Worm (Caenorhabditis elegans) whole organism, L4 larva: ENCODE data around the gene W02A2.8.

ENCODE experiments used
- F49E8.2 ChIP-seq: sonication (generic microtip); optimal IDR thresholded peaks from 2 replicates; lab custom pipeline; 2016; ENCODE audit warnings: missing compliant biosample characterization, mild to moderate bottlenecking, missing genetic modification characterization, borderline replicate concordance
- T20F7.1 ChIP-seq: fragments of 200-800 bp; sonication (Bioruptor generic); optimal IDR thresholded peaks from 2 replicates; lab custom pipeline; 2018; ENCODE audit warnings: mild to moderate bottlenecking, missing genetic modification characterization, missing compliant biosample characterization
- ZK337.2 ChIP-seq: fragments of 200-800 bp; sonication (Bioruptor generic); IDR thresholded peaks from 2 replicates; pipeline ENCODE4 v1.3.6; 2022; ENCODE audit warnings: missing genetic modification reagents, missing genetic modification characterization, missing compliant biosample characterization
- ZK546.5 ChIP-seq, 2 experiments: sonication (generic microtip); optimal IDR thresholded peaks; 2 replicates each; lab custom pipeline; 2017; ENCODE audit warnings: missing biosample characterization in 2 of 2, missing genetic modification characterization in 2 of 2
- aha-1 ChIP-seq: fragments of 150-350 bp; peaks from one replicate; lab custom pipeline; 2014; ENCODE audit warnings: missing biosample characterization, missing genetic modification characterization
- aly-2 ChIP-seq: sonication (generic microtip); optimal IDR thresholded peaks from 2 replicates; lab custom pipeline; 2018; ENCODE audit warnings: missing biosample characterization, missing genetic modification characterization
- ama-1 ChIP-seq: fragments of 150-350 bp; optimal IDR thresholded peaks from 2 replicates; lab custom pipeline; 2014; ENCODE audit warnings: inconsistent platforms, mixed read lengths
- ceh-20 ChIP-seq: fragments of 200-800 bp; sonication (Bioruptor generic); IDR thresholded peaks from 2 replicates; pipeline ENCODE4 v1.3.6; 2022; ENCODE audit warnings: missing genetic modification reagents, missing genetic modification characterization, missing compliant biosample characterization
- ceh-32 ChIP-seq: sonication (generic microtip); optimal IDR thresholded peaks from 2 replicates; lab custom pipeline; 2016; ENCODE audit warnings: mild to moderate bottlenecking, missing genetic modification characterization, missing compliant biosample characterization; ENCODE audit not compliant: poor library complexity
- ceh-82 ChIP-seq: sonication (generic microtip); optimal IDR thresholded peaks from 2 replicates; lab custom pipeline; 2017; ENCODE audit warnings: missing biosample characterization, missing genetic modification characterization
- daf-12 ChIP-seq: fragments of 150-350 bp; optimal IDR thresholded peaks from 2 replicates; lab custom pipeline; 2014; ENCODE audit warnings: missing biosample characterization, missing genetic modification reagents, missing genetic modification characterization
- daf-16 ChIP-seq, 3 experiments: sonication (generic microtip); optimal IDR thresholded peaks; 2 replicates each; lab custom pipeline; 2016 to 2017; ENCODE audit warnings: missing genetic modification characterization in 3 of 3, missing genetic modification reagents in 3 of 3, mild to moderate bottlenecking in 2 of 3, missing compliant biosample characterization in 2 of 3, missing biosample characterization in 1 of 3, moderate library complexity in 1 of 3
- daf-19 ChIP-seq: fragments of 200-800 bp; sonication (Bioruptor generic); conservative IDR thresholded peaks from 2 replicates; pipeline ENCODE4 v1.3.6; 2022; ENCODE audit warnings: missing genetic modification characterization, missing compliant biosample characterization
- daf-8 ChIP-seq: fragments of 200-800 bp; sonication (Bioruptor generic); IDR thresholded peaks from 2 replicates; pipeline ENCODE4 v1.3.6; 2022; ENCODE audit warnings: missing genetic modification characterization, missing compliant biosample characterization
- dmd-6 ChIP-seq: fragments of 200-800 bp; sonication (Bioruptor generic); IDR thresholded peaks from 2 replicates; pipeline ENCODE4 v1.3.6; 2022; ENCODE audit warnings: missing genetic modification reagents, missing genetic modification characterization, missing compliant biosample characterization
- dve-1 ChIP-seq: sonication (generic microtip); optimal IDR thresholded peaks from 2 replicates; lab custom pipeline; 2017; ENCODE audit warnings: antibody characterized with exemption, mild to moderate bottlenecking, missing genetic modification characterization, missing compliant biosample characterization; ENCODE audit not compliant: insufficient read depth
- egl-43 ChIP-seq: fragments of 200-800 bp; sonication (Bioruptor generic); IDR thresholded peaks from 2 replicates; pipeline ENCODE4 v1.3.6; 2022; ENCODE audit warnings: missing genetic modification reagents, missing genetic modification characterization, missing compliant biosample characterization
- hif-1 ChIP-seq, 2 experiments: sonication (generic microtip); optimal IDR thresholded peaks; 2 replicates each; lab custom pipeline; 2016 to 2017; ENCODE audit warnings: missing compliant biosample characterization in 2 of 2, missing genetic modification characterization in 2 of 2, missing genetic modification reagents in 2 of 2, missing genotype in 2 of 2, mild to moderate bottlenecking in 1 of 2
- hlh-11 ChIP-seq: fragments of 200-800 bp; sonication (Bioruptor generic); optimal IDR thresholded peaks from 2 replicates; lab custom pipeline; 2018; ENCODE audit warnings: mild to moderate bottlenecking, missing genetic modification characterization, missing compliant biosample characterization
- hlh-30 ChIP-seq: sonication (generic microtip); optimal IDR thresholded peaks from 2 replicates; lab custom pipeline; 2017; ENCODE audit warnings: antibody characterized with exemption, mild to moderate bottlenecking, missing genetic modification characterization, missing compliant biosample characterization; ENCODE audit not compliant: insufficient read depth
- hmg-1.1 ChIP-seq: fragments of 200-800 bp; sonication (Bioruptor generic); IDR thresholded peaks from 2 replicates; pipeline ENCODE4 v1.3.6; 2022; ENCODE audit warnings: missing genetic modification reagents, missing genetic modification characterization, missing compliant biosample characterization
- lim-7 ChIP-seq: fragments of 200-800 bp; sonication (Bioruptor generic); IDR thresholded peaks from 2 replicates; pipeline ENCODE4 v1.3.6; 2022; ENCODE audit warnings: missing genetic modification characterization, missing compliant biosample characterization
- lin-1 ChIP-seq: fragments of 200-800 bp; sonication (Bioruptor generic); IDR thresholded peaks from 2 replicates; pipeline ENCODE4 v1.3.6; 2022; ENCODE audit warnings: missing genetic modification reagents, missing genetic modification characterization, missing compliant biosample characterization
- lsy-2 ChIP-seq, 2 experiments: fragments of 150-350 bp in 1 of 2; sonication (generic microtip) in 1 of 2; optimal IDR thresholded peaks; 2 replicates each; lab custom pipeline; 2014 to 2017; ENCODE audit warnings: missing biosample characterization in 2 of 2, missing genetic modification characterization in 2 of 2
- madf-9 ChIP-seq: fragments of 200-800 bp; sonication (Bioruptor generic); conservative IDR thresholded peaks from 2 replicates; pipeline ENCODE4 v1.3.6; 2022; ENCODE audit warnings: missing genetic modification reagents, missing genetic modification characterization, missing compliant biosample characterization
- mdl-1 ChIP-seq, 2 experiments: fragments of 150-350 bp in 1 of 2; sonication (generic microtip) in 1 of 2; optimal IDR thresholded peaks; 2 replicates each; lab custom pipeline; 2014 to 2017; ENCODE audit warnings: missing biosample characterization in 2 of 2, missing genetic modification characterization in 2 of 2
- nhr-10 ChIP-seq: fragments of 150-350 bp; optimal IDR thresholded peaks from 2 replicates; lab custom pipeline; 2014; ENCODE audit warnings: missing biosample characterization, missing genetic modification characterization
- nhr-111 ChIP-seq: fragments of 200-800 bp; sonication (Bioruptor generic); optimal IDR thresholded peaks from 2 replicates; lab custom pipeline; 2018; ENCODE audit warnings: mild to moderate bottlenecking, missing genetic modification characterization, missing compliant biosample characterization
- nhr-28 ChIP-seq: fragments of 150-350 bp; optimal IDR thresholded peaks from 2 replicates; lab custom pipeline; 2014; ENCODE audit warnings: missing biosample characterization, missing genetic modification characterization
- nhr-41 ChIP-seq: fragments of 200-800 bp; sonication (Bioruptor generic); IDR thresholded peaks from 2 replicates; pipeline ENCODE4 v1.3.6; 2022; ENCODE audit warnings: missing genetic modification reagents, missing genetic modification characterization, missing compliant biosample characterization
- nhr-48 ChIP-seq: sonication (generic microtip); optimal IDR thresholded peaks from 2 replicates; lab custom pipeline; 2016; ENCODE audit warnings: mild to moderate bottlenecking, missing genetic modification characterization, missing compliant biosample characterization
- nhr-6 ChIP-seq: fragments of 150-350 bp; optimal IDR thresholded peaks from 2 replicates; lab custom pipeline; 2014; ENCODE audit warnings: missing biosample characterization, missing genetic modification characterization
- nhr-77 ChIP-seq: fragments of 150-350 bp; optimal IDR thresholded peaks from 2 replicates; lab custom pipeline; 2014; ENCODE audit warnings: missing biosample characterization, missing genetic modification characterization
- pha-4 ChIP-seq, 2 experiments: fragments of 150-350 bp in 1 of 2; fragments of 200-800 bp in 1 of 2; sonication (Bioruptor generic) in 1 of 2; IDR thresholded peaks in 1 of 2; optimal IDR thresholded peaks in 1 of 2; 2 replicates each; pipeline versions ENCODE4 v1.3.6 to Lab custom; 2014 to 2022; ENCODE audit warnings: missing genetic modification characterization in 2 of 2, missing genetic modification reagents in 2 of 2, missing biosample characterization in 1 of 2, missing compliant biosample characterization in 1 of 2
- php-3 ChIP-seq: fragments of 200-800 bp; sonication (Bioruptor generic); IDR thresholded peaks from 2 replicates; pipeline ENCODE4 v1.3.6; 2022; ENCODE audit warnings: missing genetic modification reagents, missing genetic modification characterization, missing compliant biosample characterization
- pqm-1 ChIP-seq: sonication (generic microtip); optimal IDR thresholded peaks from 2 replicates; lab custom pipeline; 2017; ENCODE audit warnings: missing biosample characterization, missing genetic modification characterization
- rbr-2 ChIP-seq: sonication (generic microtip); optimal IDR thresholded peaks from 2 replicates; lab custom pipeline; 2016; ENCODE audit warnings: missing genotype, missing genetic modification characterization, missing compliant biosample characterization
- snpc-4 ChIP-seq: fragments of 150-350 bp; optimal IDR thresholded peaks from 2 replicates; lab custom pipeline; 2014; ENCODE audit warnings: missing biosample characterization, missing genetic modification characterization
- tra-1 ChIP-seq: fragments of 200-800 bp; sonication (Bioruptor generic); IDR thresholded peaks from 2 replicates; pipeline ENCODE4 v1.3.6; 2022; ENCODE audit warnings: missing genetic modification reagents, missing genetic modification characterization, missing compliant biosample characterization
- unc-130 ChIP-seq: sonication (generic microtip); optimal IDR thresholded peaks from 2 replicates; lab custom pipeline; 2016; ENCODE audit warnings: missing genetic modification reagents, missing genetic modification characterization, missing compliant biosample characterization
- unc-62 ChIP-seq, 3 experiments: fragments of 150-350 bp in 1 of 3; sonication (generic microtip); optimal IDR thresholded peaks in 2 of 3; peaks in 1 of 3; 1 replicate in 1 of 3; 2 replicates in 2 of 3; lab custom pipeline; 2014 to 2017; ENCODE audit warnings: missing biosample characterization in 3 of 3, missing genetic modification characterization in 3 of 3, missing genetic modification reagents in 3 of 3, missing genotype in 1 of 3
- vab-7 ChIP-seq: fragments of 200-800 bp; sonication (Bioruptor generic); IDR thresholded peaks from 2 replicates; pipeline ENCODE4 v1.3.6; 2022; ENCODE audit warnings: missing genetic modification reagents, missing genetic modification characterization, missing compliant biosample characterization
- zag-1 ChIP-seq: fragments of 150-350 bp; optimal IDR thresholded peaks from 2 replicates; lab custom pipeline; 2014; ENCODE audit warnings: missing biosample characterization, missing genetic modification characterization

W02A2.8 gene

ce11 chrIV:13327064-13327463 lies 31.3 kb downstream of the W02A2.8 start:
- TF ChIP-seq pqm-1 (tag; lab: Kevin White, UChicago), result peak; percentile 96
- TF ChIP-seq hlh-11, result peak; percentile 61
- peak; percentile 24 for TF ChIP-seq aha-1 (tag; lab: Kevin White, UChicago)
- TF ChIP-seq hif-1 (tag; optimal IDR thresholded peaks at IDR 0.05; lab: Kevin White, UChicago), result no peak
- no peak for TF ChIP-seq aly-2 (tag; lab: Kevin White, UChicago)
- no peak for TF ChIP-seq unc-130
- peak in 1 of 2 experiments; percentile 39 for TF ChIP-seq lsy-2 (tag; optimal IDR thresholded peaks at IDR 0.05; lab: Kevin White, UChicago)
- peak; percentile 91 for TF ChIP-seq nhr-77 (tag; lab: Kevin White, UChicago)
- no peak for TF ChIP-seq ZK546.5 (tag; optimal IDR thresholded peaks at IDR 0.05; lab: Kevin White, UChicago)
- TF ChIP-seq lin-1 (GFP tag; lab: Robert Waterston, UW), result peak; percentile 60; the same call in 1 of the 2 replicates
- TF ChIP-seq ceh-32 (tag; lab: Kevin White, UChicago), result no peak
- TF ChIP-seq nhr-28 (tag; lab: Kevin White, UChicago), result peak; percentile 89
- TF ChIP-seq daf-8, result no peak
- peak; percentile 83 for TF ChIP-seq php-3 (GFP tag; lab: Robert Waterston, UW)
- no peak for TF ChIP-seq snpc-4 (tag; lab: Kevin White, UChicago)
- peak; percentile 26 for TF ChIP-seq hlh-30
- no peak for TF ChIP-seq ama-1
- TF ChIP-seq nhr-10 (tag; lab: Kevin White, UChicago), result no peak
- no peak for TF ChIP-seq daf-12 (tag; lab: Kevin White, UChicago)
- TF ChIP-seq T20F7.1 (GFP tag; lab: Kevin White, UChicago), result peak; percentile 35
- TF ChIP-seq F49E8.2 (tag; lab: Kevin White, UChicago), result no peak
- TF ChIP-seq unc-62 (GFP tag; optimal IDR thresholded peaks at IDR 0.05 in 1 of 2; lab: Kevin White, UChicago), result peak in 1 of 2 experiments; percentile 56
- TF ChIP-seq unc-62 (tag; optimal IDR thresholded peaks at IDR 0.05; lab: Kevin White, UChicago), result no peak
- peak; percentile 72; the same call in 1 of the 2 replicates for TF ChIP-seq tra-1
- TF ChIP-seq pha-4 (GFP tag; IDR thresholded peaks at IDR 0.05; lab: Robert Waterston, UW), result no peak
- TF ChIP-seq pha-4 (tag; optimal IDR thresholded peaks at IDR 0.05; lab: Kevin White, UChicago), result no peak
- TF ChIP-seq ceh-20 (GFP tag; lab: Robert Waterston, UW), result peak; percentile 70
- TF ChIP-seq mdl-1 (tag; optimal IDR thresholded peaks at IDR 0.05; lab: Kevin White, UChicago), result no peak
- no peak for TF ChIP-seq daf-16 (GFP tag; optimal IDR thresholded peaks at IDR 0.05; lab: Kevin White, UChicago)
- peak; percentile 72 for TF ChIP-seq daf-16 (tag; optimal IDR thresholded peaks at IDR 0.05; lab: Kevin White, UChicago)
- no peak for TF ChIP-seq nhr-6 (tag; lab: Kevin White, UChicago)
- TF ChIP-seq nhr-48, result peak; percentile 67
- TF ChIP-seq dmd-6 (GFP tag; lab: Robert Waterston, UW), result peak; percentile 97
- no peak for TF ChIP-seq egl-43
- no peak for TF ChIP-seq zag-1 (tag; lab: Kevin White, UChicago)
- TF ChIP-seq nhr-111, result no peak
- TF ChIP-seq dve-1, result peak; percentile 94

- peak in 1 of 2 experiments; percentile 92 for TF ChIP-seq unc-62 (GFP tag; optimal IDR thresholded peaks at IDR 0.05 in 1 of 2; lab: Kevin White, UChicago)
- no peak for TF ChIP-seq unc-62 (tag; optimal IDR thresholded peaks at IDR 0.05; lab: Kevin White, UChicago)
- TF ChIP-seq ceh-82 (tag; lab: Kevin White, UChicago), result no peak
- TF ChIP-seq aly-2 (tag; lab: Kevin White, UChicago), result no peak
- no peak for TF ChIP-seq rbr-2 (tag; lab: Kevin White, UChicago)
- TF ChIP-seq hmg-1.1 (GFP tag; lab: Robert Waterston, UW), result no peak
- 0 out of 2 replicates have a peak, but pooled peaks have one; percentile 2 for TF ChIP-seq lim-7 (GFP tag; lab: Robert Waterston, UW)
- TF ChIP-seq daf-19 (GFP tag; lab: Robert Waterston, UW), result no peak
- TF ChIP-seq dmd-6 (GFP tag; lab: Robert Waterston, UW), result no peak
- no peak for TF ChIP-seq ZK337.2
- no peak for TF ChIP-seq nhr-41 (GFP tag; lab: Robert Waterston, UW)
- TF ChIP-seq madf-9 (GFP tag; lab: Robert Waterston, UW), result no peak
- no peak for TF ChIP-seq vab-7 (GFP tag; lab: Robert Waterston, UW)
- TF ChIP-seq nhr-10 (tag; lab: Kevin White, UChicago), result no peak
- no peak for TF ChIP-seq T20F7.1 (GFP tag; lab: Kevin White, UChicago)
- TF ChIP-seq, all 104 proteins: peak for 2
Observed at ce11 chrIV:13323823-13324359, 34.5 kb downstream of the W02A2.8 start, which contains the start of gene fat-2. TSS of gene fat-2 (plus strand) at chrIV:13323873.
